Fruit fly (Drosophila melanogaster): ENCODE results near the gene jp.

The jp gene

DNA sequence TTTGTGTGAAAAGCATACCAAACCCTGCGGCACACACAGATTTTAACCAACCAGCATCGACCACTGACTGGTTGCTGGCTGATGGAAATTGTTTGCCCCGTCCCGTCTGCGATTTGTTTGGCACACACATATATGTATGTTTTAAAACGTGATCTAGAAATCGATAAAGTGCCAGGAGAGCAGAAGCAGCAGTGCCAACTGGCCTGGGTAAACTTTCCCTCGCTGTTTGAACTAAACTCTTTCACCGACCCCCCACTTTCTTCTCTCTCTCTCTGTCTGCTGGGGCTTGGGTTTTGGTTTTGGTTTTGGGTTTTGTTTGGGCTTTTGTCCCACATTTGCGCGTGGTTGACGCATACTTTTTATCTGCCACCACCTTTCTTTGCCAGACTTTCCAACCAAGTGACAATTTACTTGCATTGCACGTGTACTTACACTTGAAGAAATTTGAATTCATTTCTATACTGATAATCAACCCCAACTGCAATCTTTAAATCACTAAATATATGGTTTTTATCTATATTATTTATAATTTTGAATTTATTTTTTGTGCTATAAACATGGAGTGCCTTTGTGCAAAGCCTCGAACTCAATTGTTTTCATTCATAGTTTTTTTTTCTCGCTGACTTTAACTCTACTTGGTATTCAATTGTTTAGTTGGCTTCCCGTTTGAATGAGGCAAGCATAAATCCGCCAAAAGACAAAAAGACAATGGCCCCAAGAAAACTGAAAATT lies 61.0 kb downstream of the jp start (continued):
- TF ChIP-seq trh (GFP tag; optimal IDR thresholded peaks at IDR 0.05) (no peak), Neu2 (GFP tag; optimal IDR thresholded peaks at IDR 0.05; ENCODE audit: borderline replicate concordance) (no peak), danr (GFP tag; IDR thresholded peaks at IDR 0.05) (no peak), CG11696 (GFP tag; IDR thresholded peaks at IDR 0.05) (no peak), CG13424 (tag; optimal IDR thresholded peaks at IDR 0.05) (no peak), CG7556 (GFP tag; optimal IDR thresholded peaks at IDR 0.05) (no peak), CG11504 (tag; optimal IDR thresholded peaks at IDR 0.05) (peak; percentile 37), corto (GFP tag; optimal IDR thresholded peaks at IDR 0.05) (no peak), peb (GFP tag; IDR thresholded peaks at IDR 0.05) (no peak), zen (tag; optimal IDR thresholded peaks at IDR 0.05) (no peak), Camta (GFP tag; optimal IDR thresholded peaks at IDR 0.05) (no peak), unpg (GFP tag; optimal IDR thresholded peaks at IDR 0.05) (peak; percentile 12), CG2199 (GFP tag; IDR thresholded peaks at IDR 0.05) (no peak), Dad (GFP tag; optimal IDR thresholded peaks at IDR 0.05) (no peak), gsb-n (tag; optimal IDR thresholded peaks at IDR 0.05) (peak; percentile 34), Oli (tag; optimal IDR thresholded peaks at IDR 0.05) (peak; percentile 29), CG15514 (GFP tag; optimal IDR thresholded peaks at IDR 0.05) (no peak), CG2889 (GFP tag; IDR thresholded peaks at IDR 0.05) (no peak), Nf-YB (GFP tag; optimal IDR thresholded peaks at IDR 0.05) (no peak), Hr3 (GFP tag; optimal IDR thresholded peaks at IDR 0.05) (no peak), hbn (GFP tag; IDR thresholded peaks at IDR 0.05; ENCODE audit: partially characterized antibody) (no peak), ftz-f1 (GFP tag; optimal IDR thresholded peaks at IDR 0.05) (no peak), CG15073 (GFP tag; optimal IDR thresholded peaks at IDR 0.05) (no peak), NK7.1 (GFP tag; optimal IDR thresholded peaks at IDR 0.05) (no peak), ttk (GFP tag; IDR thresholded peaks at IDR 0.05) (no peak), CG6765 (GFP tag; optimal IDR thresholded peaks at IDR 0.05) (no peak), HLH3B (GFP tag; IDR thresholded peaks at IDR 0.05) (no peak), gcm (GFP tag; optimal IDR thresholded peaks at IDR 0.05) (no peak), unc-4 (GFP tag; IDR thresholded peaks at IDR 0.05; ENCODE audit: partially characterized antibody) (no peak), dysf (GFP tag; IDR thresholded peaks at IDR 0.05) (no peak; the same call in 2 of the 3 replicates), CG34422 (GFP tag; IDR thresholded peaks at IDR 0.05) (no peak), bigmax (GFP tag; optimal IDR thresholded peaks at IDR 0.05) (no peak), nerfin-1 (tag; optimal IDR thresholded peaks at IDR 0.05) (no peak), CG17912 (GFP tag; optimal IDR thresholded peaks at IDR 0.05) (no peak), eve (GFP tag; optimal IDR thresholded peaks at IDR 0.05) (peak in 1 of 2 experiments; percentile 16), sr (GFP tag; IDR thresholded peaks at IDR 0.05) (no peak), CG32532 (GFP tag; IDR thresholded peaks at IDR 0.05) (no peak), YL-1 (GFP tag; optimal IDR thresholded peaks at IDR 0.05) (no peak), chif (GFP tag; optimal IDR thresholded peaks at IDR 0.05) (no peak), CG8478 (optimal IDR thresholded peaks at IDR 0.05) (no peak), CG30020 (tag; optimal IDR thresholded peaks at IDR 0.05) (no peak), dm (GFP tag; optimal IDR thresholded peaks at IDR 0.05) (no peak), ap (GFP tag; IDR thresholded peaks at IDR 0.05) (no peak), Ada2b (GFP tag; IDR thresholded peaks at IDR 0.05) (no peak), CG12659 (GFP tag; optimal IDR thresholded peaks at IDR 0.05) (no peak), Atf-2 (GFP tag; optimal IDR thresholded peaks at IDR 0.05) (no peak), gce (GFP tag; IDR thresholded peaks at IDR 0.05) (no peak), her (GFP tag; optimal IDR thresholded peaks at IDR 0.05) (no peak)

Data from whole organism, embryonic.